Fruit fly (Drosophila melanogaster) whole organism: Measurements from ENCODE around the gene CG43203.

ENCODE experiments used
- CG8478 ChIP-seq: fragments of >200 bp; optimal IDR thresholded peaks from 2 replicates; lab custom pipeline; 2018; ENCODE audit warnings: inconsistent platforms
- Dll ChIP-seq: fragments of >200 bp; optimal IDR thresholded peaks from 2 replicates; lab custom pipeline; 2017
- EcR ChIP-seq, 2 experiments: fragments of >200 bp; optimal IDR thresholded peaks; 2 replicates each; lab custom pipeline; 2017; ENCODE audit warnings: missing biosample characterization in 2 of 2, missing genetic modification characterization in 2 of 2, missing genetic modification reagents in 2 of 2
- pan ChIP-seq: fragments of >200 bp; optimal IDR thresholded peaks from 2 replicates; lab custom pipeline; 2017
- psq ChIP-seq: fragments of >200 bp; optimal IDR thresholded peaks from 2 replicates; lab custom pipeline; 2017
- usp ChIP-seq: fragments of >200 bp; optimal IDR thresholded peaks from 2 replicates; lab custom pipeline; 2017; ENCODE audit warnings: missing biosample characterization, missing genetic modification characterization, mixed read lengths

DNA sequence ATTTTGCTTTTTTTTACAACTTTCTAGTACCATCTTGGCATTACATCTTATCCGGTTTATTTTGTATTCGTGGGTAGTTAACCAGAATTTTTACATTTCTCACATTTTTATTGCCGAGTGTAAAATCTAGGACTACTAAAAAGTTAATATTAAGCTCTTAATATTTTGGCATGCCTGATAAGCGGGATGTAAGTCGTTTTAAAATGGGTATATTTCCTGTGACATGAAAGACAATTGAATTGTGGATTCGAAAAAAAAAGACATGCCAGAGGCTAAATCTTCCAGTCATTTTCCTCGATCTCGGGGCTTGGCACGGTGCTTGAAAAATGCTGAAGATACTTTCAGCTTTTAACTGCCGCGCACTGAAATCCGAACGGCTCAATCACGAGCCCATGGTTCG lies 23.3 kb downstream of the CG43203 start, which contains the start of gene CG31245:
- TF ChIP-seq psq (no peak), usp (no peak), EcR (GFP tag; optimal IDR thresholded peaks at IDR 0.05; lab: Kevin White, UChicago) (no peak), pan (lab: Kevin White, UChicago) (no peak), Dll (no peak), CG8478 (lab: Kevin White, UChicago) (no peak)
